Worm (Caenorhabditis elegans) whole organism, mixed stage, embryonic: ENCODE measurements around the gene nas-4.

ENCODE experiments used
- M03D4.4 ChIP-seq: sonication (generic microtip); optimal IDR thresholded peaks from 2 replicates; lab custom pipeline; 2017; ENCODE audit warnings: mild to moderate bottlenecking, missing genetic modification characterization, missing compliant biosample characterization
- bed-3 ChIP-seq: fragments of 200-800 bp; sonication (Bioruptor generic); optimal IDR thresholded peaks from 3 replicates; lab custom pipeline; 2018; ENCODE audit warnings: mild to moderate bottlenecking, missing genetic modification characterization, moderate library complexity, missing compliant biosample characterization
- blmp-1 ChIP-seq: fragments of 150-350 bp; optimal IDR thresholded peaks from 2 replicates; lab custom pipeline; 2014; ENCODE audit warnings: missing biosample characterization, missing genetic modification characterization
- ceh-39 ChIP-seq: fragments of 150-350 bp; optimal IDR thresholded peaks from 2 replicates; lab custom pipeline; 2014; ENCODE audit warnings: missing biosample characterization, missing genetic modification characterization
- ceh-43 ChIP-seq: fragments of 200-800 bp; sonication (Bioruptor generic); optimal IDR thresholded peaks from 2 replicates; lab custom pipeline; 2018; ENCODE audit warnings: mild to moderate bottlenecking, missing genetic modification characterization, moderate library complexity, missing compliant biosample characterization
- ceh-83 ChIP-seq: fragments of 200-800 bp; sonication (Bioruptor generic); optimal IDR thresholded peaks from 2 replicates; lab custom pipeline; 2018; ENCODE audit warnings: mild to moderate bottlenecking, missing genetic modification characterization, missing compliant biosample characterization
- ces-1 ChIP-seq: fragments of 150-350 bp; optimal IDR thresholded peaks from 2 replicates; lab custom pipeline; 2014; ENCODE audit warnings: missing biosample characterization, missing genetic modification reagents, missing genetic modification characterization
- cnd-1 ChIP-seq: fragments of 200-800 bp; sonication (Bioruptor generic); optimal IDR thresholded peaks from 2 replicates; lab custom pipeline; 2018; ENCODE audit warnings: mild to moderate bottlenecking, missing genetic modification characterization, missing compliant biosample characterization
- elt-1 ChIP-seq: sonication (generic microtip); optimal IDR thresholded peaks from 2 replicates; lab custom pipeline; 2017; ENCODE audit warnings: missing genetic modification characterization, mild to moderate bottlenecking, missing compliant biosample characterization, antibody characterized with exemption, moderate library complexity, borderline replicate concordance; ENCODE audit not compliant: insufficient read depth
- elt-3 ChIP-seq: fragments of 150-350 bp; optimal IDR thresholded peaks from 2 replicates; lab custom pipeline; 2014; ENCODE audit warnings: missing biosample characterization, missing genetic modification characterization
- ham-2 ChIP-seq: fragments of 200-800 bp; sonication (Bioruptor generic); optimal IDR thresholded peaks from 2 replicates; lab custom pipeline; 2018; ENCODE audit warnings: mild to moderate bottlenecking, missing genetic modification characterization, missing compliant biosample characterization
- hlh-1 ChIP-seq: fragments of 150-350 bp; optimal IDR thresholded peaks from 2 replicates; lab custom pipeline; 2014; ENCODE audit warnings: missing biosample characterization, missing genetic modification reagents, missing genetic modification characterization
- lin-13 ChIP-seq: fragments of 150-350 bp; optimal IDR thresholded peaks from 2 replicates; lab custom pipeline; 2014; ENCODE audit warnings: missing biosample characterization, missing genetic modification characterization
- lin-32 ChIP-seq: fragments of 200-800 bp; sonication (Bioruptor generic); optimal IDR thresholded peaks from 2 replicates; lab custom pipeline; 2018; ENCODE audit warnings: mild to moderate bottlenecking, missing genetic modification characterization, missing compliant biosample characterization
- lsy-2 ChIP-seq: fragments of 150-350 bp; optimal IDR thresholded peaks from 2 replicates; lab custom pipeline; 2014; ENCODE audit warnings: missing biosample characterization, missing genetic modification characterization
- mab-5 ChIP-seq: fragments of 150-350 bp; optimal IDR thresholded peaks from 2 replicates; lab custom pipeline; 2014; ENCODE audit warnings: missing biosample characterization, missing genetic modification characterization
- mep-1 ChIP-seq: fragments of 150-350 bp; optimal IDR thresholded peaks from 2 replicates; lab custom pipeline; 2017; ENCODE audit warnings: missing biosample characterization, missing genetic modification reagents, missing genetic modification characterization, inconsistent platforms
- mls-2 ChIP-seq: sonication (generic microtip); optimal IDR thresholded peaks from 2 replicates; lab custom pipeline; 2016; ENCODE audit warnings: mild to moderate bottlenecking, missing genetic modification characterization, moderate library complexity, missing compliant biosample characterization
- nhr-12 ChIP-seq: fragments of 150-350 bp; optimal IDR thresholded peaks from 2 replicates; lab custom pipeline; 2014; ENCODE audit warnings: missing biosample characterization, missing genetic modification characterization
- nhr-2 ChIP-seq: fragments of 150-350 bp; optimal IDR thresholded peaks from 2 replicates; lab custom pipeline; 2014; ENCODE audit warnings: missing biosample characterization, missing genetic modification characterization
- nhr-237 ChIP-seq: fragments of 150-350 bp; optimal IDR thresholded peaks from 2 replicates; lab custom pipeline; 2014; ENCODE audit warnings: missing biosample characterization, missing genetic modification characterization
- nhr-76 ChIP-seq: sonication (generic microtip); optimal IDR thresholded peaks from 2 replicates; lab custom pipeline; 2017; ENCODE audit warnings: missing biosample characterization, missing genetic modification characterization
- pha-4 ChIP-seq: fragments of 150-350 bp; optimal IDR thresholded peaks from 2 replicates; lab custom pipeline; 2018; ENCODE audit warnings: missing biosample characterization, missing genetic modification reagents, missing genetic modification characterization
- sem-2 ChIP-seq: fragments of 200-800 bp; sonication (Bioruptor generic); optimal IDR thresholded peaks from 2 replicates; lab custom pipeline; 2018; ENCODE audit warnings: mild to moderate bottlenecking, missing genetic modification characterization, missing compliant biosample characterization
- snpc-4 ChIP-seq: fragments of 150-350 bp; optimal IDR thresholded peaks from 2 replicates; lab custom pipeline; 2014; ENCODE audit warnings: missing biosample characterization, missing genetic modification characterization
- sptf-1 ChIP-seq: sonication (generic microtip); optimal IDR thresholded peaks from 2 replicates; lab custom pipeline; 2017; ENCODE audit warnings: mild to moderate bottlenecking, missing genetic modification characterization, moderate library complexity, missing compliant biosample characterization
- tbx-8 ChIP-seq: fragments of 200-800 bp; sonication (Bioruptor generic); optimal IDR thresholded peaks from 2 replicates; lab custom pipeline; 2018; ENCODE audit warnings: mild to moderate bottlenecking, missing genetic modification characterization, moderate library complexity, missing compliant biosample characterization
- unc-120 ChIP-seq: sonication (generic microtip); optimal IDR thresholded peaks from 2 replicates; lab custom pipeline; 2017; ENCODE audit warnings: missing genetic modification characterization, missing compliant biosample characterization; ENCODE audit not compliant: poor library complexity, severe bottlenecking
- unc-39 ChIP-seq: fragments of 150-350 bp; optimal IDR thresholded peaks from 2 replicates; lab custom pipeline; 2014; ENCODE audit warnings: missing biosample characterization, missing genetic modification characterization
- unc-62 ChIP-seq: fragments of 150-350 bp; optimal IDR thresholded peaks from 2 replicates; lab custom pipeline; 2014; ENCODE audit warnings: missing biosample characterization, missing genetic modification reagents, missing genetic modification characterization
- zip-8 ChIP-seq: fragments of 150-350 bp; optimal IDR thresholded peaks from 2 replicates; lab custom pipeline; 2014; ENCODE audit warnings: missing biosample characterization, missing genetic modification characterization
- ztf-11 ChIP-seq: fragments of 150-350 bp; optimal IDR thresholded peaks from 2 replicates; lab custom pipeline; 2014; ENCODE audit warnings: missing biosample characterization, missing genetic modification characterization

Gene nas-4

DNA sequence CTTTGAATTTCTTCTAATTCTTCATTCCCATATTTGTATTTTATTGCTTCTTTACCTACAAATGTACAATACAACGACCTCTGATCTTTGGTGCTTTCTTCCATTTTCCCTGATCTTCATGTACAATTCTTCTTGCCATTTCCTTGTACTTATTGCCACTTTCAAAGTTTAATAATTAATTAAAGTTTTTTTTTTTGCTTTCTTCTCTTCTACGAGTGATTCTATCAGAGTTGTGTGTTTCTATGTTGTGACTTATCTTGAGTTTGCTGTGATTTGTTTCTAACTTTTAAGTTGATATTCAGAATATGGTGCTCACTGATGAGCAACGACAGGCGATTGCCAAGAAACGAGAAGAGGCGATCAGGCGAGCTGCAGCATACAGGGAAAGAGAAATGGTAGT, 24.8 kb downstream of the nas-4 start, which contains the start of gene smrc-1:
Gene smrc-1, plus strand, starts transcription at position 301 of the 400 bp plus-strand sequence.
- TF ChIP-seq ceh-39 (tag; lab: Kevin White, UChicago) (no peak), unc-62 (GFP tag; lab: Kevin White, UChicago) (no peak), ztf-11 (no peak), blmp-1 (tag; lab: Kevin White, UChicago) (no peak), nhr-76 (tag; lab: Kevin White, UChicago) (no peak), lsy-2 (no peak), sem-2 (GFP tag; lab: Kevin White, UChicago) (no peak), unc-120 (tag; lab: Kevin White, UChicago) (no peak), nhr-12 (no peak), mls-2 (tag; lab: Kevin White, UChicago) (no peak), elt-1 (tag; lab: Kevin White, UChicago) (no peak), mab-5 (no peak), lin-32 (GFP tag; lab: Kevin White, UChicago) (no peak), snpc-4 (tag; lab: Kevin White, UChicago) (no peak), hlh-1 (tag; lab: Kevin White, UChicago) (no peak), unc-39 (tag; lab: Kevin White, UChicago) (no peak)
- TF ChIP-seq, all 35 proteins: peak for 0

DNA sequence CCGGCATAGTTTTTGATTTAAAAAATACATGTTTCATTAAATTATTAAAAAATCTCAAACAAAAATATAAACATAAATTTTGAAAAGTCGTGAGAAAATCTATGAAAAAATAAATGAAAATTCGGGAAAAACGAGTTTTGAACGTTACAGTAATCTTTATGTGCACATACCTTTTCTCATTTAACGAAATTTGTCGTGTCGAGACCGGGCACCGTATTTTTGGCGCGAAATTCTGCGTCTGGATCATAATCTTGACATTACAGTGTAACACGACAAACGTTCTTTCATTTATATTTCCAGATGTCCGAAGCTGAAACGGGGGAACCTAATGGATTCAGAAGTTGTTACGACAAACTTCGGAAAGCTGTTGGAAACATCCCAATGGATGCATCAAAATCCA, 25.9 kb downstream of the nas-4 start, which contains the start of gene C16A3.2:
Gene C16A3.2, plus strand, starts transcription at position 301 of the 400 bp plus-strand sequence.
- TF ChIP-seq elt-3 (no peak), M03D4.4 (tag; lab: Kevin White, UChicago) (no peak), ces-1 (GFP tag; lab: Kevin White, UChicago) (no peak), unc-39 (tag; lab: Kevin White, UChicago) (no peak), nhr-12 (no peak), tbx-8 (GFP tag; lab: Kevin White, UChicago) (no peak), nhr-76 (tag; lab: Kevin White, UChicago) (no peak), bed-3 (GFP tag; lab: Kevin White, UChicago) (no peak), zip-8 (tag; lab: Kevin White, UChicago) (no peak), lin-13 (tag; lab: Kevin White, UChicago) (no peak), unc-62 (GFP tag; lab: Kevin White, UChicago) (no peak), nhr-2 (tag; lab: Kevin White, UChicago) (no peak), sptf-1 (tag; lab: Kevin White, UChicago) (no peak)

DNA sequence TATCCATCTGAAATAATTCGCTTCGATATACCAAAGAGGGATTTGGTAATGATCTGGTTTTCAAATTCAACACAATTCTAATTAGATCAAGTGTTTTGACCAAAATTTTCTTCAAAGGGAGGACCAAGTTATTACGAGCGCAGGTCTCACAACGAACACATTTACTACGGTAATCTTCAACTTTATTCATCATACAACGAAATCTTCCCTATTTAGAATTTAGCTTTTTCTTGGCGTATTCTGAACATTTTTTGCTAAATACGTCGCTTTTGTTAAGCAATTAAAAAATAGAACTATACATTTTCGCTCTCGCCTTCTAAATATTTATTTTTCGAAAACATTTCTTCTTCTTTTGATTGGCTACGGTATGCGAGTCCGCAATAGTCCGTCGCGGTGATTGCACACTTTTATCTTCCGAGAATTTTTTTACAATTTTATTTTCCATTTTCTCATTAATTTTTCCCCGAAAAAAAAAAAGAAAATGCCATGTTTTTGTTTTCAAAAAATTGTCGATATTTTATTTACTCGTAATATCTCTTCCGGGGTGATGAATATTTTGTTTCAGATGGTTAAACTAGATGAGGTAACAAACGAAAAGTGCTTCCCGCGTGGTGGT, 32.4 kb downstream of the nas-4 start, which contains the start of gene let-716:
Gene let-716, plus strand, starts transcription at position 566 of the 616 bp plus-strand sequence.
- TF ChIP-seq nhr-2 (tag; lab: Kevin White, UChicago) (no peak), ham-2 (GFP tag; lab: Kevin White, UChicago) (no peak), ceh-83 (no peak), lsy-2 (peak; percentile 95), elt-3 (no peak), nhr-237 (tag; lab: Kevin White, UChicago) (no peak), ztf-11 (no peak)

DNA sequence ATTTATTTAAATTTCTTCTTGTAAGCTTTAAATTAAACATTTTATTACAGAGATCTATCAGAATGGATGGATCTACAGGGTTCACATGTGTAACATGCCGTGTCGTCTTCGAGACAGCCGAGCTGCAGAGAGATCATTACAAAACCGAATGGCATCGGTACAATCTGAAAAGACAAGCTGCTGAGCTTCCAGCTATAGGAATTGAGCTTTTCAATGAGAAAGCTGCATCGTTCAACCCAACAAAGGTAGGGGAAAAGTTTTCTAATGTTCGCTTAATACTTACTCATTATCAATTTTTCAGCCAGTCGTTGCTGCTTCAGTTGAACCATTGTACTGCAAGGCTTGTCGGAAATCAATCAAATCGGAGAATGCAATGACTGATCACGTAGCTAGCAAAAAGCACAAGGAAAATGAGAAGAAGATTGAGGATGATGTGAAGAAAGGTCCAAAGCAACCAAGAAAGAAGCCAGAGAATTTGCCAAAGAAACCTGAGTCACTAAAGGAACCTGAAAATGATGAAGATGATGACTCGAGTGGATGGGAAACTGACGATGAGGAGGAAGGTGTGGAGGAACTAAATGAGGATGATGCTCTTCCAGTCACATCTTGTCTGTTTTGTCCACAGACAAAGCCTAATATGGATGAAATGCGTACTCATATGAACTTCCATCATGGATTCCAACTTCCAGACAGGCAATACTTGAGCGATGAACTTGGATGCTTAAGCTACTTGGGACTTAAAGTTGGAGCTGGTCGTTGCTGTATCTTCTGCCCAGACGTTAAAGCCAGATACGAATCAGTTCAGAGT, 33.7 kb downstream of the nas-4 start, which contains the start of gene znf-622:
Gene znf-622, plus strand, starts transcription at position 51 of the 808 bp plus-strand sequence.
- TF ChIP-seq pha-4 (tag; lab: Kevin White, UChicago) (no peak), nhr-237 (tag; lab: Kevin White, UChicago) (no peak), ceh-83 (no peak), zip-8 (tag; lab: Kevin White, UChicago) (no peak), nhr-76 (tag; lab: Kevin White, UChicago) (no peak), M03D4.4 (tag; lab: Kevin White, UChicago) (no peak), lin-32 (GFP tag; lab: Kevin White, UChicago) (no peak), mep-1 (tag; lab: Kevin White, UChicago) (no peak), cnd-1 (tag; lab: Kevin White, UChicago) (no peak), mls-2 (tag; lab: Kevin White, UChicago) (no peak), sem-2 (GFP tag; lab: Kevin White, UChicago) (no peak), elt-1 (tag; lab: Kevin White, UChicago) (no peak), ceh-43 (GFP tag; lab: Kevin White, UChicago) (no peak), nhr-2 (tag; lab: Kevin White, UChicago) (no peak)
